Fruit fly (Drosophila melanogaster) whole organism, embryonic: ENCODE data around the gene al.
A peak's percentile ranks its signal among the peaks of the same experiment; 100 is the strongest.

ENCODE experiments used
- Bgb ChIP-seq: fragments of 200-800 bp; sonication (Bioruptor generic); IDR thresholded peaks from 2 replicates; pipeline ENCODE4 v1.3.6; 2022; ENCODE audit warnings: missing biosample characterization, missing genetic modification characterization; ENCODE audit not compliant: partially characterized antibody
- Bteb2 ChIP-seq: fragments of 200-800 bp; sonication (Bioruptor generic); optimal IDR thresholded peaks from 2 replicates; lab custom pipeline; 2016; ENCODE audit warnings: missing biosample characterization, missing genetic modification characterization
- CG1024 ChIP-seq: fragments of 200-800 bp; sonication (Bioruptor generic); IDR thresholded peaks from 2 replicates; pipeline ENCODE4 v1.3.6; 2022; ENCODE audit warnings: missing biosample characterization, missing genetic modification characterization
- CG10267 ChIP-seq: fragments of 200-800 bp; sonication (Bioruptor generic); optimal IDR thresholded peaks from 2 replicates; lab custom pipeline; 2018; ENCODE audit warnings: missing biosample characterization, mild to moderate bottlenecking, missing genetic modification characterization, moderate library complexity
- CG10431 ChIP-seq: fragments of 200-800 bp; sonication (Bioruptor generic); optimal IDR thresholded peaks from 3 replicates; lab custom pipeline; 2018; ENCODE audit warnings: missing biosample characterization, mild to moderate bottlenecking, missing genetic modification characterization
- CG10462 ChIP-seq: fragments of 200-800 bp; sonication (Bioruptor generic); optimal IDR thresholded peaks from 2 replicates; lab custom pipeline; 2016; ENCODE audit warnings: missing biosample characterization, missing genetic modification characterization
- CG12104 ChIP-seq: fragments of 200-800 bp; sonication (Bioruptor generic); optimal IDR thresholded peaks from 3 replicates; lab custom pipeline; 2016; ENCODE audit warnings: missing biosample characterization, missing genetic modification characterization
- CG14441 ChIP-seq: fragments of 200-800 bp; sonication (Bioruptor generic); IDR thresholded peaks from 2 replicates; pipeline ENCODE4 v1.3.6; 2022; ENCODE audit warnings: missing biosample characterization, missing genetic modification characterization
- CG14965 ChIP-seq: fragments of 200-800 bp; sonication (Bioruptor generic); optimal IDR thresholded peaks from 2 replicates; lab custom pipeline; 2016; ENCODE audit warnings: missing biosample characterization, missing genetic modification characterization, borderline replicate concordance
- CG17568 ChIP-seq: fragments of 200-800 bp; sonication (Bioruptor generic); optimal IDR thresholded peaks from 2 replicates; lab custom pipeline; 2018; ENCODE audit warnings: missing biosample characterization, mild to moderate bottlenecking, missing genetic modification characterization, moderate library complexity
- CG3065 ChIP-seq: fragments of 200-800 bp; sonication (Bioruptor generic); optimal IDR thresholded peaks from 2 replicates; lab custom pipeline; 2016; ENCODE audit warnings: missing biosample characterization, missing genetic modification characterization
- CG31441 ChIP-seq: fragments of 200-800 bp; sonication (Bioruptor generic); IDR thresholded peaks from 2 replicates; pipeline ENCODE4 v1.3.6; 2022; ENCODE audit warnings: missing biosample characterization, missing genetic modification characterization
- CG34224 ChIP-seq: fragments of 200-800 bp; sonication (Bioruptor generic); IDR thresholded peaks from 3 replicates; pipeline ENCODE4 v1.3.6; 2022; ENCODE audit warnings: missing biosample characterization, missing genetic modification characterization; ENCODE audit not compliant: partially characterized antibody
- CG4282 ChIP-seq: fragments of 200-800 bp; sonication (Bioruptor generic); optimal IDR thresholded peaks from 2 replicates; lab custom pipeline; 2016; ENCODE audit warnings: missing biosample characterization, missing genetic modification characterization
- CG8290 ChIP-seq, 3 experiments: fragments of 200-800 bp; sonication (Bioruptor generic); optimal IDR thresholded peaks; 2 replicates each; lab custom pipeline; 2016 to 2019; ENCODE audit warnings: missing biosample characterization in 3 of 3, missing genetic modification characterization in 3 of 3, mild to moderate bottlenecking in 2 of 3, moderate library complexity in 1 of 3
- CG9437 ChIP-seq: fragments of 200-800 bp; sonication (Bioruptor generic); optimal IDR thresholded peaks from 2 replicates; lab custom pipeline; 2018; ENCODE audit warnings: missing biosample characterization, mild to moderate bottlenecking, missing genetic modification characterization
- Dip2 ChIP-seq: fragments of 200-800 bp; sonication (Bioruptor generic); IDR thresholded peaks from 2 replicates; pipeline ENCODE4 v1.3.6; 2022; ENCODE audit warnings: missing biosample characterization, missing genetic modification characterization
- Ets65A ChIP-seq: fragments of 200-800 bp; sonication (Bioruptor generic); peaks from one replicate; lab custom pipeline; 2016; ENCODE audit warnings: missing biosample characterization, missing genetic modification characterization
- H15 ChIP-seq: fragments of 200-800 bp; sonication (Bioruptor generic); IDR thresholded peaks from 3 replicates; pipeline ENCODE4 v1.3.6; 2022; ENCODE audit warnings: missing biosample characterization, missing genetic modification characterization
- HLH54F ChIP-seq: fragments of 200-800 bp; sonication (Bioruptor generic); optimal IDR thresholded peaks from 3 replicates; lab custom pipeline; 2016; ENCODE audit warnings: missing biosample characterization, missing genetic modification characterization
- Hmr ChIP-seq: fragments of 200-800 bp; sonication (Bioruptor generic); optimal IDR thresholded peaks from 3 replicates; lab custom pipeline; 2017; ENCODE audit warnings: mild to moderate bottlenecking, missing biosample characterization, missing genetic modification reagents, missing genetic modification characterization
- Hmx ChIP-seq: fragments of 200-800 bp; sonication (Bioruptor generic); optimal IDR thresholded peaks from 2 replicates; lab custom pipeline; 2016; ENCODE audit warnings: missing biosample characterization, missing genetic modification characterization
- Hr39 ChIP-seq: fragments of >200 bp; optimal IDR thresholded peaks from 2 replicates; lab custom pipeline; 2017
- Max ChIP-seq: fragments of 200-800 bp; sonication (Bioruptor generic); optimal IDR thresholded peaks from 2 replicates; lab custom pipeline; 2016; ENCODE audit warnings: missing biosample characterization, mild to moderate bottlenecking, missing genetic modification characterization
- Neu2 ChIP-seq: fragments of 200-800 bp; sonication (Bioruptor generic); optimal IDR thresholded peaks from 3 replicates; lab custom pipeline; 2016; ENCODE audit warnings: missing biosample characterization, missing genetic modification characterization, borderline replicate concordance
- Ptx1 ChIP-seq: fragments of 200-800 bp; sonication (Bioruptor generic); IDR thresholded peaks from 2 replicates; pipeline ENCODE4 v1.3.6; 2022; ENCODE audit warnings: missing biosample characterization, missing genetic modification characterization
- Ravus ChIP-seq: fragments of 200-800 bp; sonication (Bioruptor generic); IDR thresholded peaks from 2 replicates; pipeline ENCODE4 v1.3.6; 2022; ENCODE audit warnings: missing biosample characterization, missing genetic modification characterization
- Trl ChIP-seq, 3 experiments: fragments of >200 bp in 2 of 3; fragments of 200-800 bp in 1 of 3; sonication (Bioruptor generic) in 1 of 3; optimal IDR thresholded peaks; 2 replicates in 1 of 3; 3 replicates in 2 of 3; lab custom pipeline; 2016 to 2017; ENCODE audit warnings: missing biosample characterization in 1 of 3, missing genetic modification characterization in 1 of 3
- ase ChIP-seq: fragments of 200-800 bp; sonication (Bioruptor generic); IDR thresholded peaks from 3 replicates; pipeline ENCODE4 v1.3.6; 2022; ENCODE audit warnings: missing biosample characterization, missing genetic modification characterization
- ato ChIP-seq: fragments of 200-800 bp; sonication (Bioruptor generic); IDR thresholded peaks from 2 replicates; pipeline ENCODE4 v1.3.6; 2022; ENCODE audit warnings: missing biosample characterization, missing genetic modification characterization; ENCODE audit not compliant: partially characterized antibody
- bbx ChIP-seq: fragments of 200-800 bp; sonication (Bioruptor generic); IDR thresholded peaks from 2 replicates; pipeline ENCODE4 v1.3.6; 2022; ENCODE audit warnings: missing biosample characterization, missing genetic modification characterization; ENCODE audit not compliant: partially characterized antibody
- btn ChIP-seq: fragments of 200-800 bp; sonication (Bioruptor generic); optimal IDR thresholded peaks from 2 replicates; lab custom pipeline; 2016; ENCODE audit warnings: missing biosample characterization, missing genetic modification characterization
- chif ChIP-seq, 2 experiments: fragments of 200-800 bp; sonication (Bioruptor generic); optimal IDR thresholded peaks; 3 replicates each; lab custom pipeline; 2016; ENCODE audit warnings: missing biosample characterization in 2 of 2, missing genetic modification characterization in 2 of 2
- chinmo ChIP-seq: fragments of 200-800 bp; sonication (Bioruptor generic); IDR thresholded peaks from 4 replicates; pipeline ENCODE4 v1.3.6; 2022; ENCODE audit warnings: missing biosample characterization, missing genetic modification characterization; ENCODE audit not compliant: partially characterized antibody
- ci ChIP-seq: fragments of 200-800 bp; sonication (Bioruptor generic); IDR thresholded peaks from 3 replicates; pipeline ENCODE4 v1.3.6; 2022; ENCODE audit warnings: missing biosample characterization, missing genetic modification characterization
- disco-r ChIP-seq: fragments of 200-800 bp; sonication (Bioruptor generic); optimal IDR thresholded peaks from 2 replicates; lab custom pipeline; 2016; ENCODE audit warnings: missing biosample characterization, missing genetic modification characterization
- dmrt11E ChIP-seq: fragments of 200-800 bp; sonication (Bioruptor generic); optimal IDR thresholded peaks from 3 replicates; lab custom pipeline; 2018; ENCODE audit warnings: missing biosample characterization, mild to moderate bottlenecking, missing genetic modification characterization, moderate library complexity
- emc ChIP-seq: fragments of 200-800 bp; sonication (Bioruptor generic); optimal IDR thresholded peaks from 2 replicates; lab custom pipeline; 2016; ENCODE audit warnings: missing biosample characterization, missing genetic modification characterization
- grn ChIP-seq: fragments of 200-800 bp; sonication (Bioruptor generic); optimal IDR thresholded peaks from 3 replicates; lab custom pipeline; 2017; ENCODE audit warnings: missing biosample characterization, missing genetic modification characterization
- hbn ChIP-seq: fragments of 200-800 bp; sonication (Bioruptor generic); IDR thresholded peaks from 2 replicates; pipeline ENCODE4 v1.3.6; 2022; ENCODE audit warnings: missing biosample characterization, missing genetic modification characterization; ENCODE audit not compliant: partially characterized antibody
- insv ChIP-seq, 2 experiments: fragments of 200-800 bp; sonication (Bioruptor generic); optimal IDR thresholded peaks; 3 replicates each; lab custom pipeline; 2016 to 2018; ENCODE audit warnings: missing biosample characterization in 2 of 2, missing genetic modification characterization in 2 of 2
- lilli ChIP-seq: fragments of 200-800 bp; sonication (Bioruptor generic); optimal IDR thresholded peaks from 3 replicates; lab custom pipeline; 2016; ENCODE audit warnings: missing biosample characterization, missing genetic modification characterization
- p53 ChIP-seq: fragments of 200-800 bp; sonication (Bioruptor generic); optimal IDR thresholded peaks from 2 replicates; lab custom pipeline; 2016; ENCODE audit warnings: missing biosample characterization, missing genetic modification characterization
- pan ChIP-seq, 4 experiments: fragments of >200 bp in 3 of 4; fragments of 200-800 bp in 1 of 4; sonication (Bioruptor generic) in 1 of 4; optimal IDR thresholded peaks in 3 of 4; IDR thresholded peaks in 1 of 4; 2 replicates each; pipeline versions ENCODE4 v1.3.6 to Lab custom; 2017 to 2022; ENCODE audit warnings: missing biosample characterization in 2 of 4, missing genetic modification characterization in 2 of 4, mixed read lengths in 1 of 4
- sisA ChIP-seq: fragments of 200-800 bp; sonication (Bioruptor generic); IDR thresholded peaks from 2 replicates; pipeline ENCODE4 v1.3.6; 2022; ENCODE audit warnings: missing biosample characterization, missing genetic modification characterization
- trh ChIP-seq: fragments of 200-800 bp; sonication (Bioruptor generic); optimal IDR thresholded peaks from 2 replicates; lab custom pipeline; 2016; ENCODE audit warnings: missing biosample characterization, missing genetic modification characterization
- vvl ChIP-seq: fragments of 200-800 bp; sonication (Bioruptor generic); IDR thresholded peaks from 2 replicates; pipeline ENCODE4 v1.3.6; 2022; ENCODE audit warnings: missing biosample characterization, missing genetic modification characterization

Gene al

dm6 chr2L:414593-415399, 36.9 kb downstream of the al start, which contains the start of the genes AP-2alpha and ebi (continued):
- TF ChIP-seq insv (GFP tag; optimal IDR thresholded peaks at IDR 0.05; lab: Kevin White, UChicago) (peak in 1 of 2 experiments; percentile 43), H15 (peak; percentile 77), trh (GFP tag; lab: Kevin White, UChicago) (peak; percentile 75), lilli (GFP tag; lab: Kevin White, UChicago) (peak; percentile 92), CG8290 (GFP tag; optimal IDR thresholded peaks at IDR 0.05; lab: Kevin White, UChicago) (peak; percentile 72), CG8290 (tag; optimal IDR thresholded peaks at IDR 0.05; lab: Kevin White, UChicago) (peak; percentile 31 to 61), Max (GFP tag; lab: Kevin White, UChicago) (peak; percentile 79), emc (GFP tag; lab: Kevin White, UChicago) (peak; percentile 80), Ptx1 (GFP tag; lab: Robert Waterston, UW) (peak; percentile 93), dmrt11E (tag; lab: Kevin White, UChicago) (peak; percentile 84), CG10431 (GFP tag; lab: Kevin White, UChicago) (peak; percentile 70), ci (peak; percentile 85), Hmr (GFP tag; lab: Kevin White, UChicago) (peak; percentile 88), CG1024 (0 out of 2 replicates have a peak, but pooled peaks have one; percentile 24), disco-r (GFP tag; lab: Kevin White, UChicago) (peak; percentile 88), Bteb2 (GFP tag; lab: Kevin White, UChicago) (peak; percentile 83), CG4282 (GFP tag; lab: Kevin White, UChicago) (peak; percentile 91), bbx (GFP tag; lab: Robert Waterston, UW) (no peak), sisA (GFP tag; lab: Robert Waterston, UW) (peak; percentile 93), Hmx (GFP tag; lab: Kevin White, UChicago) (peak; percentile 66), CG10462 (peak; percentile 88), grn (GFP tag; lab: Kevin White, UChicago) (peak; percentile 44), Trl (optimal IDR thresholded peaks at IDR 0.05; lab: Kevin White, UChicago) (no peak), Trl (GFP tag; optimal IDR thresholded peaks at IDR 0.05; lab: Kevin White, UChicago) (peak; percentile 90), Hr39 (lab: Kevin White, UChicago) (no peak), HLH54F (GFP tag; lab: Kevin White, UChicago) (peak; percentile 95), CG10267 (tag; lab: Kevin White, UChicago) (peak; percentile 78), pan (optimal IDR thresholded peaks at IDR 0.05; lab: Kevin White, UChicago) (no peak), pan (GFP tag; optimal IDR thresholded peaks at IDR 0.05 in 1 of 2, IDR thresholded peaks at IDR 0.05 in 1 of 2) (peak in 1 of 2 experiments; percentile 82), CG31441 (GFP tag; lab: Robert Waterston, UW) (no peak; the same call in 1 of the 2 replicates), Dip2 (GFP tag; lab: Robert Waterston, UW) (0 out of 2 replicates have a peak, but pooled peaks have one; percentile 45), CG12104 (GFP tag; lab: Kevin White, UChicago) (peak; percentile 86), chinmo (0 out of 4 replicates have a peak, but pooled peaks have one; percentile 19), vvl (GFP tag; lab: Robert Waterston, UW) (peak; percentile 88), ase (GFP tag; lab: Robert Waterston, UW) (peak; percentile 71; the same call in 2 of the 3 replicates), btn (peak; percentile 80), Ets65A (GFP tag; lab: Kevin White, UChicago) (peak; percentile 100), CG3065 (GFP tag; lab: Kevin White, UChicago) (peak; percentile 69), CG17568 (no peak), Ravus (GFP tag; lab: Robert Waterston, UW) (peak; percentile 39; the same call in 1 of the 2 replicates), CG9437 (GFP tag; lab: Kevin White, UChicago) (peak; percentile 79), p53 (GFP tag; lab: Kevin White, UChicago) (peak; percentile 90), CG14965 (GFP tag; lab: Kevin White, UChicago) (peak; percentile 91), Neu2 (GFP tag; lab: Kevin White, UChicago) (peak; percentile 79), Bgb (GFP tag; lab: Robert Waterston, UW) (no peak), CG34224 (no peak), hbn (GFP tag; lab: Robert Waterston, UW) (no peak), chif (GFP tag; optimal IDR thresholded peaks at IDR 0.05; lab: Kevin White, UChicago) (peak; percentile 92 to 96), ato (GFP tag; lab: Robert Waterston, UW) (no peak), CG14441 (GFP tag; lab: Robert Waterston, UW) (peak; percentile 89)
